Worm (Caenorhabditis elegans) whole organism, early embryonic: ENCODE results near the gene K08D12.4.

Source experiments
- F13C5.2 ChIP-seq: sonication (generic microtip); optimal IDR thresholded peaks from 2 replicates; lab custom pipeline; 2017; ENCODE audit warnings: mild to moderate bottlenecking, missing genetic modification characterization, inconsistent platforms, missing compliant biosample characterization
- ama-1 ChIP-seq: fragments of 150-350 bp; optimal IDR thresholded peaks from 2 replicates; lab custom pipeline; 2014
- ets-7 ChIP-seq: sonication (generic microtip); optimal IDR thresholded peaks from 2 replicates; lab custom pipeline; 2016; ENCODE audit warnings: missing genotype, missing genetic modification characterization, missing compliant biosample characterization
- hnd-1 ChIP-seq: sonication (generic microtip); optimal IDR thresholded peaks from 2 replicates; lab custom pipeline; 2016; ENCODE audit warnings: missing genetic modification characterization, missing compliant biosample characterization
- pes-1 ChIP-seq: fragments of 200-800 bp; sonication (Bioruptor generic); IDR thresholded peaks from 2 replicates; pipeline ENCODE4 v1.3.6; 2022; ENCODE audit warnings: missing genetic modification reagents, missing genetic modification characterization, missing compliant biosample characterization
- tbx-37 ChIP-seq: fragments of 200-800 bp; sonication (Bioruptor generic); conservative IDR thresholded peaks from 2 replicates; pipeline ENCODE4 v1.3.6; 2022; ENCODE audit warnings: missing genetic modification reagents, missing genetic modification characterization, missing compliant biosample characterization
- tra-4 ChIP-seq: sonication (generic microtip); optimal IDR thresholded peaks from 2 replicates; lab custom pipeline; 2017; ENCODE audit warnings: missing genetic modification characterization, missing compliant biosample characterization

- TF ChIP-seq ama-1 (lab: Kevin White, UChicago) = no peak
- TF ChIP-seq tra-4 (tag; lab: Kevin White, UChicago) = no peak
- no peak for TF ChIP-seq hnd-1 (tag; lab: Kevin White, UChicago)
- no peak for TF ChIP-seq pes-1 (GFP tag; lab: Robert Waterston, UW)
- no peak for TF ChIP-seq ets-7 (tag; lab: Kevin White, UChicago)
- no peak for TF ChIP-seq tbx-37 (GFP tag; lab: Robert Waterston, UW)
- TF ChIP-seq F13C5.2 (tag; lab: Kevin White, UChicago) = no peak
These were observed 46.4 kb downstream of the K08D12.4 start, which contains the start of gene Y41D4A.3 for ce11 chrIV:1753481-1753880.
